Fruit fly (Drosophila melanogaster) whole organism, wandering third instar larva: Measurements from ENCODE around the gene Lsd-2.

ENCODE experiments used
- Abd-B ChIP-seq: fragments of >200 bp; optimal IDR thresholded peaks from 2 replicates; lab custom pipeline; 2017; ENCODE audit warnings: missing biosample characterization, missing genetic modification characterization
- CG32264 ChIP-seq: fragments of 200-800 bp; sonication (Bioruptor generic); optimal IDR thresholded peaks from 2 replicates; lab custom pipeline; 2016; ENCODE audit warnings: missing biosample characterization, missing genetic modification characterization
- CG9705 ChIP-seq: fragments of 200-800 bp; sonication (Bioruptor generic); optimal IDR thresholded peaks from 2 replicates; lab custom pipeline; 2018; ENCODE audit warnings: missing biosample characterization, mild to moderate bottlenecking, missing genetic modification characterization
- CrebA ChIP-seq: fragments of 200-800 bp; sonication (Bioruptor generic); optimal IDR thresholded peaks from 2 replicates; lab custom pipeline; 2016; ENCODE audit warnings: missing biosample characterization, mild to moderate bottlenecking, missing genetic modification characterization, borderline replicate concordance
- Dfd ChIP-seq: fragments of >200 bp; optimal IDR thresholded peaks from 2 replicates; lab custom pipeline; 2017; ENCODE audit warnings: missing biosample characterization, missing genetic modification characterization
- Dif ChIP-seq: fragments of 200-275, 200-300 bp; sonication (Bioruptor generic); optimal IDR thresholded peaks from 2 replicates; lab custom pipeline; 2018; ENCODE audit warnings: missing biosample characterization, missing genetic modification characterization; ENCODE audit not compliant: partially characterized antibody
- GATAd ChIP-seq: sonication (Bioruptor generic); optimal IDR thresholded peaks from 2 replicates; lab custom pipeline; 2016; ENCODE audit warnings: missing biosample characterization, missing genetic modification characterization
- HLH106 ChIP-seq: fragments of 200-800 bp; optimal IDR thresholded peaks from 3 replicates; lab custom pipeline; 2019; ENCODE audit warnings: missing biosample characterization, mild to moderate bottlenecking, missing genetic modification characterization, moderate library complexity
- Hnf4 ChIP-seq: fragments of 200-800 bp; sonication (Bioruptor generic); optimal IDR thresholded peaks from 2 replicates; lab custom pipeline; 2016; ENCODE audit warnings: missing biosample characterization, mild to moderate bottlenecking, missing genetic modification characterization
- Hr78 ChIP-seq: fragments of >200 bp; optimal IDR thresholded peaks from 2 replicates; lab custom pipeline; 2017; ENCODE audit warnings: missing biosample characterization, missing genetic modification characterization
- Hr83 ChIP-seq: fragments of 200-300 bp; sonication (Bioruptor generic); optimal IDR thresholded peaks from 2 replicates; lab custom pipeline; 2016; ENCODE audit warnings: missing biosample characterization, mild to moderate bottlenecking, missing genetic modification characterization, moderate library complexity; ENCODE audit not compliant: poor library complexity, severe bottlenecking
- Jra ChIP-seq: sonication (Bioruptor generic); optimal IDR thresholded peaks from 2 replicates; lab custom pipeline; 2016; ENCODE audit warnings: missing biosample characterization, missing genetic modification characterization
- Mio ChIP-seq: sonication (Bioruptor generic); optimal IDR thresholded peaks from 2 replicates; lab custom pipeline; 2016; ENCODE audit warnings: missing biosample characterization, missing genetic modification characterization
- Myc ChIP-seq: fragments of >200 bp; optimal IDR thresholded peaks from 2 replicates; lab custom pipeline; 2017
- N ChIP-seq: fragments of >200 bp; optimal IDR thresholded peaks from 2 replicates; lab custom pipeline; 2018; ENCODE audit warnings: missing biosample characterization, missing external identifiers, missing genetic modification characterization
- OdsH ChIP-seq: fragments of 200-800 bp; sonication (Bioruptor generic); optimal IDR thresholded peaks from 2 replicates; lab custom pipeline; 2016; ENCODE audit warnings: missing biosample characterization, mild to moderate bottlenecking, missing genetic modification characterization
- Rel ChIP-seq, 2 experiments: fragments of 200-800 bp; sonication (Bioruptor generic) in 1 of 2; optimal IDR thresholded peaks; 2 replicates in 1 of 2; 3 replicates in 1 of 2; lab custom pipeline; 2016 to 2019; ENCODE audit warnings: mild to moderate bottlenecking in 2 of 2, missing biosample characterization in 2 of 2, missing genetic modification characterization in 2 of 2, moderate library complexity in 1 of 2
- Sp1 ChIP-seq: fragments of 200-800 bp; sonication (Bioruptor generic); optimal IDR thresholded peaks from 3 replicates; lab custom pipeline; 2019; ENCODE audit warnings: missing biosample characterization, mild to moderate bottlenecking, missing genetic modification characterization, moderate library complexity
- Vsx2 ChIP-seq: fragments of 200-300, 225-300 bp; sonication (Bioruptor generic); optimal IDR thresholded peaks from 2 replicates; lab custom pipeline; 2018; ENCODE audit warnings: missing biosample characterization, missing genetic modification characterization; ENCODE audit not compliant: partially characterized antibody
- br ChIP-seq: fragments of 200-800 bp; sonication (Bioruptor generic); optimal IDR thresholded peaks from 2 replicates; lab custom pipeline; 2016; ENCODE audit warnings: missing biosample characterization, missing genetic modification characterization
- brk ChIP-seq: fragments of 200-800 bp; sonication (Bioruptor generic); optimal IDR thresholded peaks from 2 replicates; lab custom pipeline; 2016; ENCODE audit warnings: missing biosample characterization, mild to moderate bottlenecking, missing genetic modification characterization
- dl ChIP-seq, 2 experiments: fragments of 175-275, 200-275 bp in 1 of 2; fragments of 200-275 bp in 1 of 2; sonication (Bioruptor generic); optimal IDR thresholded peaks; lab custom pipeline; 2018; ENCODE audit warnings: mild to moderate bottlenecking in 2 of 2, missing biosample characterization in 2 of 2, missing genetic modification characterization in 2 of 2, moderate library complexity in 2 of 2; ENCODE audit not compliant: partially characterized antibody in 2 of 2, insufficient read depth in 1 of 2
- dmrt93B ChIP-seq: fragments of 200-800 bp; sonication (Bioruptor generic); optimal IDR thresholded peaks from 2 replicates; lab custom pipeline; 2018; ENCODE audit warnings: missing biosample characterization, mild to moderate bottlenecking, missing genetic modification characterization
- dsf ChIP-seq: sonication (Bioruptor generic); optimal IDR thresholded peaks from 2 replicates; lab custom pipeline; 2016; ENCODE audit warnings: missing biosample characterization, missing genetic modification characterization, borderline replicate concordance
- ey ChIP-seq: fragments of 200-800 bp; sonication (Bioruptor generic); optimal IDR thresholded peaks from 2 replicates; lab custom pipeline; 2016; ENCODE audit warnings: missing biosample characterization, missing genetic modification characterization
- foxo ChIP-seq, 2 experiments: fragments of 200-800 bp; sonication (Bioruptor generic); optimal IDR thresholded peaks; 2 replicates in 1 of 2; 3 replicates in 1 of 2; lab custom pipeline; 2016 to 2017; ENCODE audit warnings: missing biosample characterization in 2 of 2, missing genetic modification characterization in 2 of 2
- fru ChIP-seq: fragments of 200-800 bp; sonication (Bioruptor generic); optimal IDR thresholded peaks from 3 replicates; lab custom pipeline; 2016; ENCODE audit warnings: missing biosample characterization, mild to moderate bottlenecking, missing genetic modification characterization
- h ChIP-seq: fragments of 200-800 bp; sonication (Bioruptor generic); optimal IDR thresholded peaks from 3 replicates; lab custom pipeline; 2016; ENCODE audit warnings: missing biosample characterization, mild to moderate bottlenecking, missing genetic modification characterization
- jim ChIP-seq: fragments of 175-275, 200-325 bp; sonication (Bioruptor generic); optimal IDR thresholded peaks from 2 replicates; lab custom pipeline; 2016; ENCODE audit warnings: missing biosample characterization, mild to moderate bottlenecking, missing genetic modification characterization
- lola ChIP-seq: fragments of >200 bp; optimal IDR thresholded peaks from 2 replicates; lab custom pipeline; 2017; ENCODE audit warnings: missing biosample characterization, missing genetic modification characterization
- pan ChIP-seq: fragments of >200 bp; optimal IDR thresholded peaks from 2 replicates; lab custom pipeline; 2017
- psq ChIP-seq: fragments of 200-800 bp; sonication (Bioruptor generic); optimal IDR thresholded peaks from 3 replicates; lab custom pipeline; 2017; ENCODE audit warnings: missing biosample characterization, mild to moderate bottlenecking, missing genetic modification characterization, moderate library complexity
- rgr ChIP-seq: fragments of 200-800 bp; sonication (Bioruptor generic); optimal IDR thresholded peaks from 3 replicates; lab custom pipeline; 2016; ENCODE audit warnings: missing biosample characterization, mild to moderate bottlenecking, missing genetic modification characterization
- sage ChIP-seq: fragments of 200-800 bp; sonication (Bioruptor generic); optimal IDR thresholded peaks from 2 replicates; lab custom pipeline; 2016; ENCODE audit warnings: missing biosample characterization, mild to moderate bottlenecking, missing genetic modification characterization
- sv ChIP-seq: fragments of 200-800 bp; sonication (Bioruptor generic); optimal IDR thresholded peaks from 3 replicates; lab custom pipeline; 2016; ENCODE audit warnings: missing biosample characterization, missing genetic modification characterization
- tai ChIP-seq: sonication (Bioruptor generic); optimal IDR thresholded peaks from 2 replicates; lab custom pipeline; 2016; ENCODE audit warnings: missing biosample characterization, missing genetic modification characterization
- usp ChIP-seq: fragments of >200 bp; optimal IDR thresholded peaks from 2 replicates; lab custom pipeline; 2017; ENCODE audit warnings: missing biosample characterization, missing genetic modification characterization
- woc ChIP-seq: sonication (Bioruptor generic); optimal IDR thresholded peaks from 2 replicates; lab custom pipeline; 2016; ENCODE audit warnings: missing biosample characterization, mild to moderate bottlenecking, missing genetic modification characterization

The Lsd-2 gene

DNA sequence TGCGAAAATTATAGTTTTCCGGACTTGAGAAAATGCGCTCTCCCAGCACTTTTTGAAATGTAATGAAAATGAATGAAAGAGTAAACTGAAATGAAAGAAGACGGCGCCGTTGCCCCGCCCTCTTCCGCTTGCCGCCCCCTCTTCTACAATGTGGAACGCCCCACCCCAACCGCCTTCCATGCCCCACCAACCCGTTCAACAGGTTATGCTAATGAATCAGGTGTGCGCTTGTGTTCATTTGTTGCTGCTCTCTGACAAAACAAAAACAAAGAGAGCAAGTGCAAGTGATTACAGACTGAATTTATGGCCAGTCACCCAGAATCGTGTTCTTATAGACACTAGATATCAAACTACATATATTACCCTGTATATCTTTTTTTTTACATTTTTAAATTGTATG, 50.3 kb downstream of the Lsd-2 start:
- TF ChIP-seq Vsx2 (peak; percentile 71), OdsH (GFP tag; lab: Kevin White, UChicago) (no peak), Hnf4 (GFP tag; lab: Kevin White, UChicago) (no peak), Myc (no peak), foxo (GFP tag; optimal IDR thresholded peaks at IDR 0.05; lab: Kevin White, UChicago) (no peak), sage (GFP tag; lab: Kevin White, UChicago) (no peak), Mio (no peak), HLH106 (tag; lab: Kevin White, UChicago) (no peak), Rel (GFP tag; optimal IDR thresholded peaks at IDR 0.05; lab: Kevin White, UChicago) (no peak), Rel (tag; optimal IDR thresholded peaks at IDR 0.05; lab: Kevin White, UChicago) (no peak), lola (GFP tag; lab: Kevin White, UChicago) (no peak), pan (lab: Kevin White, UChicago) (no peak), rgr (GFP tag; lab: Kevin White, UChicago) (no peak), woc (no peak), dmrt93B (GFP tag; lab: Kevin White, UChicago) (no peak), h (no peak), N (GFP tag; lab: Kevin White, UChicago) (no peak), br (GFP tag; lab: Kevin White, UChicago) (no peak), Dif (GFP tag; lab: Kevin White, UChicago) (peak; percentile 25), fru (no peak), sv (GFP tag; lab: Kevin White, UChicago) (no peak), psq (peak; percentile 16)

DNA sequence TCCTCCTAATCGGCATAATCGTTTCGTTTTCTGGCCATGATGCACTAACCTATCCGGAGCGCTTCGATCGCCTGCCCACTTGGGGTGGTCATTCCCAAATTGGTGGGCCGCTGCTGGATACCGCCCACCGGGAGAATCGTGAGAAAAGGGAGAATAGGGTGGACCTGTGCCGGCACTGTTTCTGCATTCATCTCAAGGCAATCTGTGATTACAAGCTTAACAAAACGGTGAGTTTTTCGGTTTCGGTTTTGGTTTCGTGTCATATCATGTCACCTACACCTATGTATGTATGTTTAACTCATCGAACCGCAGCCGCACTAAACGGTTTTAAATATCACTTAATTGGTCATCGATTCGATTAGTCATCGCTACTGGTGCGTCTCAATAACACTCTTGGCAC, 51.3 kb downstream of the Lsd-2 start:
- no peak for TF ChIP-seq Dfd
- TF ChIP-seq brk (GFP tag; lab: Kevin White, UChicago): no peak
- no peak for TF ChIP-seq Hr78 (GFP tag; lab: Kevin White, UChicago)
- no peak for TF ChIP-seq fru
- no peak for TF ChIP-seq Mio
- no peak for TF ChIP-seq Vsx2
- TF ChIP-seq sv (GFP tag; lab: Kevin White, UChicago): no peak
- no peak for TF ChIP-seq Myc
- TF ChIP-seq sage (GFP tag; lab: Kevin White, UChicago): no peak
- no peak for TF ChIP-seq dmrt93B (GFP tag; lab: Kevin White, UChicago)
- no peak for TF ChIP-seq Hnf4 (GFP tag; lab: Kevin White, UChicago)
- TF ChIP-seq h: no peak
- TF ChIP-seq Jra (GFP tag; lab: Kevin White, UChicago): no peak
- no peak for TF ChIP-seq CG32264 (GFP tag; lab: Kevin White, UChicago)
- TF ChIP-seq rgr (GFP tag; lab: Kevin White, UChicago): no peak
- TF ChIP-seq OdsH (GFP tag; lab: Kevin White, UChicago): no peak
- TF ChIP-seq, all 38 proteins: peak for 0

dm6 chrX:15023826-15024545, 52.0 kb downstream of the Lsd-2 start, which contains the start of gene be:
Gene be, plus strand, starts transcription at chrX:15024436.
- TF ChIP-seq fru: no peak
- TF ChIP-seq CrebA (GFP tag; lab: Kevin White, UChicago): peak; percentile 23
- peak; percentile 63 for TF ChIP-seq Hnf4 (GFP tag; lab: Kevin White, UChicago)
- TF ChIP-seq jim: peak; percentile 90
- TF ChIP-seq sage (GFP tag; lab: Kevin White, UChicago): no peak
- TF ChIP-seq Myc: no peak
- TF ChIP-seq tai (GFP tag; lab: Kevin White, UChicago): no peak
- no peak for TF ChIP-seq woc
- no peak for TF ChIP-seq CG9705 (GFP tag; lab: Kevin White, UChicago)
- peak; percentile 54 for TF ChIP-seq Hr83 (GFP tag; lab: Kevin White, UChicago)
- peak; percentile 57 for TF ChIP-seq Vsx2
- TF ChIP-seq dsf (GFP tag; lab: Kevin White, UChicago): no peak
- no peak for TF ChIP-seq sv (GFP tag; lab: Kevin White, UChicago)
- TF ChIP-seq HLH106 (tag; lab: Kevin White, UChicago): peak; percentile 86
- peak; percentile 39 for TF ChIP-seq dmrt93B (GFP tag; lab: Kevin White, UChicago)
- TF ChIP-seq OdsH (GFP tag; lab: Kevin White, UChicago): peak; percentile 75
- TF ChIP-seq brk (GFP tag; lab: Kevin White, UChicago): peak; percentile 51
- peak; percentile 89 for TF ChIP-seq Sp1 (GFP tag; lab: Kevin White, UChicago)
- TF ChIP-seq N (GFP tag; lab: Kevin White, UChicago): no peak
- no peak for TF ChIP-seq ey (GFP tag; lab: Kevin White, UChicago)
- no peak for TF ChIP-seq Hr78 (GFP tag; lab: Kevin White, UChicago)
- TF ChIP-seq Rel (GFP tag; optimal IDR thresholded peaks at IDR 0.05; lab: Kevin White, UChicago): no peak
- TF ChIP-seq Rel (tag; optimal IDR thresholded peaks at IDR 0.05; lab: Kevin White, UChicago): no peak
- TF ChIP-seq psq: peak; percentile 78
- TF ChIP-seq lola (GFP tag; lab: Kevin White, UChicago): no peak
- TF ChIP-seq h: peak; percentile 22
- TF ChIP-seq Jra (GFP tag; lab: Kevin White, UChicago): peak; percentile 19
- TF ChIP-seq rgr (GFP tag; lab: Kevin White, UChicago): peak; percentile 6
- no peak for TF ChIP-seq CG32264 (GFP tag; lab: Kevin White, UChicago)
- TF ChIP-seq Abd-B (GFP tag; lab: Kevin White, UChicago): no peak
- TF ChIP-seq Mio: no peak
- TF ChIP-seq dl (GFP tag; optimal IDR thresholded peaks at IDR 0.05; lab: Kevin White, UChicago; ENCODE audit: insufficient read depth in 1 of 2, partially characterized antibody in 2 of 2): no peak
- TF ChIP-seq pan (lab: Kevin White, UChicago): no peak
- no peak for TF ChIP-seq Dfd
- no peak for TF ChIP-seq br (GFP tag; lab: Kevin White, UChicago)
- TF ChIP-seq usp (GFP tag; lab: Kevin White, UChicago): no peak
- TF ChIP-seq Dif (GFP tag; lab: Kevin White, UChicago): peak; percentile 71
- TF ChIP-seq foxo (GFP tag; optimal IDR thresholded peaks at IDR 0.05; lab: Kevin White, UChicago): peak in 1 of 2 experiments; percentile 68
- TF ChIP-seq GATAd: no peak
- TF ChIP-seq, all 38 proteins: peak for 16
